Worm (Caenorhabditis elegans) whole organism, early embryonic: ENCODE measurements around the gene sdz-36.

Source experiments
- B0310.2 ChIP-seq: sonication (generic microtip); optimal IDR thresholded peaks from 2 replicates; lab custom pipeline; 2016; ENCODE audit warnings: mild to moderate bottlenecking, missing genetic modification characterization, missing compliant biosample characterization
- F13C5.2 ChIP-seq: sonication (generic microtip); optimal IDR thresholded peaks from 2 replicates; lab custom pipeline; 2017; ENCODE audit warnings: mild to moderate bottlenecking, missing genetic modification characterization, inconsistent platforms, missing compliant biosample characterization
- aly-1 ChIP-seq: sonication (generic microtip); optimal IDR thresholded peaks from 2 replicates; lab custom pipeline; 2016; ENCODE audit warnings: missing genetic modification characterization, missing compliant biosample characterization
- ama-1 ChIP-seq: fragments of 150-350 bp; optimal IDR thresholded peaks from 2 replicates; lab custom pipeline; 2014
- ceh-13 ChIP-seq: fragments of 200-800 bp; sonication (Bioruptor generic); optimal IDR thresholded peaks from 2 replicates; lab custom pipeline; 2018; ENCODE audit warnings: mild to moderate bottlenecking, missing genetic modification characterization, missing compliant biosample characterization
- ceh-36 ChIP-seq: sonication (generic microtip); optimal IDR thresholded peaks from 2 replicates; lab custom pipeline; 2016; ENCODE audit warnings: missing genetic modification characterization, inconsistent platforms, missing compliant biosample characterization
- ets-7 ChIP-seq: sonication (generic microtip); optimal IDR thresholded peaks from 2 replicates; lab custom pipeline; 2016; ENCODE audit warnings: missing genotype, missing genetic modification characterization, missing compliant biosample characterization
- flt-1 ChIP-seq: fragments of 200-800 bp; sonication (Bioruptor generic); IDR thresholded peaks from 2 replicates; pipeline ENCODE4 v1.3.6; 2022; ENCODE audit warnings: missing genetic modification characterization, missing compliant biosample characterization
- hmbx-1 ChIP-seq: sonication (generic microtip); optimal IDR thresholded peaks from 2 replicates; lab custom pipeline; 2016; ENCODE audit warnings: mild to moderate bottlenecking, missing genetic modification characterization, missing compliant biosample characterization
- hmg-4 ChIP-seq: fragments of 200-800 bp; sonication (Bioruptor generic); optimal IDR thresholded peaks from 2 replicates; lab custom pipeline; 2018; ENCODE audit warnings: mild to moderate bottlenecking, missing genetic modification characterization, missing compliant biosample characterization
- hnd-1 ChIP-seq: sonication (generic microtip); optimal IDR thresholded peaks from 2 replicates; lab custom pipeline; 2016; ENCODE audit warnings: missing genetic modification characterization, missing compliant biosample characterization
- pes-1 ChIP-seq: fragments of 200-800 bp; sonication (Bioruptor generic); IDR thresholded peaks from 2 replicates; pipeline ENCODE4 v1.3.6; 2022; ENCODE audit warnings: missing genetic modification reagents, missing genetic modification characterization, missing compliant biosample characterization
- scrt-1 ChIP-seq: fragments of 200-800 bp; sonication (Bioruptor generic); IDR thresholded peaks from 2 replicates; pipeline ENCODE4 v1.3.6; 2022; ENCODE audit warnings: missing genetic modification characterization, missing compliant biosample characterization
- sea-1 ChIP-seq: fragments of 200-800 bp; sonication (Bioruptor generic); conservative IDR thresholded peaks from 2 replicates; pipeline ENCODE4 v1.3.6; 2022; ENCODE audit warnings: missing genetic modification characterization, missing compliant biosample characterization
- tbx-11 ChIP-seq: fragments of 200-800 bp; sonication (Bioruptor generic); IDR thresholded peaks from 2 replicates; pipeline ENCODE4 v1.3.6; 2022; ENCODE audit warnings: missing genetic modification characterization, missing compliant biosample characterization
- tbx-37 ChIP-seq: fragments of 200-800 bp; sonication (Bioruptor generic); conservative IDR thresholded peaks from 2 replicates; pipeline ENCODE4 v1.3.6; 2022; ENCODE audit warnings: missing genetic modification reagents, missing genetic modification characterization, missing compliant biosample characterization
- tra-4 ChIP-seq: sonication (generic microtip); optimal IDR thresholded peaks from 2 replicates; lab custom pipeline; 2017; ENCODE audit warnings: missing genetic modification characterization, missing compliant biosample characterization

Gene sdz-36

DNA sequence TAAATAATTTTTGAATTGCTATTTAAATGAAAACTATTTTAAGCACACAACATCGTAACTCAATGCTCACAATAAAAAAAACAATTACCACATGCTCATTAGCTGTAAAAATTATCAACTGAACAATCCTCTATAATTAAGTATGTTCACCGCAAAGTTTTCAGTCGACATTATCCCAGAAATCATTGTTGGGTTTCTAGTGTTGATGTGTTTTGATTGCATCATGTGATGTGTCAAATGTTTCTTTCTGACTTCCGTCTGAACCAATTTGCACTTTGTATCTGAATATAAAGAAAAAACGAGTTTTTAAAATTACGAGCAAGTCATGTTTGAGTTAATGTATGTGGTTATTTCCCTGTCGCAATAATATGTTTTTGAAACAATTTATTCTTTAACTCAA, 27.1 kb downstream of the sdz-36 start:
- TF ChIP-seq pes-1 = no peak
- no peak for TF ChIP-seq tra-4
- TF ChIP-seq aly-1 (tag; lab: Kevin White, UChicago) = no peak
- TF ChIP-seq B0310.2 = no peak
- TF ChIP-seq sea-1 (GFP tag; lab: Robert Waterston, UW) = no peak
- no peak for TF ChIP-seq hmg-4 (GFP tag; lab: Kevin White, UChicago)
- no peak for TF ChIP-seq scrt-1 (GFP tag; lab: Robert Waterston, UW)
- TF ChIP-seq ceh-13 (GFP tag; lab: Kevin White, UChicago) = no peak

- TF ChIP-seq sea-1 (GFP tag; lab: Robert Waterston, UW) = no peak
These were observed 27.7 kb downstream of the sdz-36 start for ce11 chrIV:9718396-9718795.

ce11 chrIV:9723185-9723584, 32.4 kb downstream of the sdz-36 start:
- no peak for TF ChIP-seq pes-1
- TF ChIP-seq ets-7 (tag; lab: Kevin White, UChicago) = no peak
- TF ChIP-seq sea-1 (GFP tag; lab: Robert Waterston, UW) = no peak
- TF ChIP-seq tra-4 = no peak
- no peak for TF ChIP-seq ceh-36 (tag; lab: Kevin White, UChicago)
- no peak for TF ChIP-seq aly-1 (tag; lab: Kevin White, UChicago)
- TF ChIP-seq tbx-37 = no peak
- no peak for TF ChIP-seq F13C5.2 (tag; lab: Kevin White, UChicago)
- no peak for TF ChIP-seq hnd-1 (tag; lab: Kevin White, UChicago)
- TF ChIP-seq scrt-1 (GFP tag; lab: Robert Waterston, UW) = no peak
- no peak for TF ChIP-seq B0310.2
- TF ChIP-seq hmg-4 (GFP tag; lab: Kevin White, UChicago) = no peak
- TF ChIP-seq tbx-11 (GFP tag; lab: Robert Waterston, UW) = no peak

ce11 chrIV:9724948-9725347, 34.2 kb downstream of the sdz-36 start, which contains the start of the genes nhr-138 and C28D4.18:
Gene nhr-138, plus strand, starts transcription at chrIV:9725251.
Gene C28D4.18, plus strand, starts transcription at chrIV:9725280.
- TF ChIP-seq tra-4 = no peak
- no peak for TF ChIP-seq ceh-13 (GFP tag; lab: Kevin White, UChicago)
- TF ChIP-seq ceh-36 (tag; lab: Kevin White, UChicago) = no peak
- no peak for TF ChIP-seq ama-1
- no peak for TF ChIP-seq tbx-37
- no peak for TF ChIP-seq ets-7 (tag; lab: Kevin White, UChicago)

DNA sequence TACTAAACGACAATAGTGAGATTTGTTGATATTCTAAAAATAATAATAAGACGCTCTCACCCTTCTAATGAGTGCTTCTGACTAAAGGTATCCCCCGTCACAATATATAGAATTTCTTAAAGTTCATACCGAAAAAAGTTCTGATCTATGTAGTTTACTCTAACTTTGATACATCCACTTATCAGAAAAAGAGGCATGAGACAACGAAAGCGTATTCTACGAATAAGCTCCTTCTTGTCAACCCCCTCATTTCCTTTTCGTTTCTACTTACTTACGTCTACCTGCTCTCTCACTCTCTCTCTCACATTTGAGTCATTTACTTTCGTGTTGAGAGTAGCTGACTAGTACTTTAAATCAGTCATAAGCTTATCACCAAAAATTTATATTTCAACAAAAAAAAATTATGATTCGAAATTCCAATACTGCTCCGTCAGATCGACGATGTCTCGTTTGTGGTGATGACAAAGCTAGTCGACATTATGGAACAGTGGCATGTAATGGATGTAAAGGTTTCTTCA, 34.8 kb downstream of the sdz-36 start:
- no peak for TF ChIP-seq sea-1 (GFP tag; lab: Robert Waterston, UW)
- no peak for TF ChIP-seq hmg-4 (GFP tag; lab: Kevin White, UChicago)
- TF ChIP-seq ceh-13 (GFP tag; lab: Kevin White, UChicago) = no peak
- no peak for TF ChIP-seq tra-4
- TF ChIP-seq tbx-37 = no peak
- TF ChIP-seq flt-1 (GFP tag; lab: Robert Waterston, UW) = no peak
- no peak for TF ChIP-seq tbx-11 (GFP tag; lab: Robert Waterston, UW)
- TF ChIP-seq aly-1 (tag; lab: Kevin White, UChicago) = no peak
- no peak for TF ChIP-seq ama-1
- no peak for TF ChIP-seq F13C5.2 (tag; lab: Kevin White, UChicago)
- TF ChIP-seq ets-7 (tag; lab: Kevin White, UChicago) = no peak
- TF ChIP-seq ceh-36 (tag; lab: Kevin White, UChicago) = no peak
- TF ChIP-seq scrt-1 (GFP tag; lab: Robert Waterston, UW) = no peak
- TF ChIP-seq B0310.2 = no peak
- TF ChIP-seq hnd-1 (tag; lab: Kevin White, UChicago) = no peak

- TF ChIP-seq ama-1 (no peak), tbx-37 (no peak), hmg-4 (GFP tag; lab: Kevin White, UChicago) (no peak), B0310.2 (no peak), tra-4 (no peak), F13C5.2 (tag; lab: Kevin White, UChicago) (no peak), hnd-1 (tag; lab: Kevin White, UChicago) (no peak), sea-1 (GFP tag; lab: Robert Waterston, UW) (no peak), hmbx-1 (tag; lab: Kevin White, UChicago) (no peak), flt-1 (GFP tag; lab: Robert Waterston, UW) (no peak), ceh-36 (tag; lab: Kevin White, UChicago) (no peak), ceh-13 (GFP tag; lab: Kevin White, UChicago) (no peak), ets-7 (tag; lab: Kevin White, UChicago) (no peak), scrt-1 (GFP tag; lab: Robert Waterston, UW) (no peak), tbx-11 (GFP tag; lab: Robert Waterston, UW) (no peak), aly-1 (tag; lab: Kevin White, UChicago) (no peak)
These were observed 36.5 kb downstream of the sdz-36 start for ce11 chrIV:9727217-9727616.

ce11 chrIV:9728376-9728775, 37.6 kb downstream of the sdz-36 start, which contains the start of gene nhr-100:
Gene nhr-100, plus strand, starts transcription at chrIV:9728676.
- TF ChIP-seq tra-4 (no peak), B0310.2 (no peak), ets-7 (tag; lab: Kevin White, UChicago) (no peak), flt-1 (GFP tag; lab: Robert Waterston, UW) (no peak), scrt-1 (GFP tag; lab: Robert Waterston, UW) (no peak), ama-1 (no peak), hmbx-1 (tag; lab: Kevin White, UChicago) (no peak), F13C5.2 (tag; lab: Kevin White, UChicago) (no peak), ceh-36 (tag; lab: Kevin White, UChicago) (no peak), tbx-11 (GFP tag; lab: Robert Waterston, UW) (no peak), hnd-1 (tag; lab: Kevin White, UChicago) (no peak), sea-1 (GFP tag; lab: Robert Waterston, UW) (no peak), aly-1 (tag; lab: Kevin White, UChicago) (no peak), ceh-13 (GFP tag; lab: Kevin White, UChicago) (no peak), pes-1 (no peak)
